Worm (Caenorhabditis elegans) whole organism, L4 larva: ENCODE results near the gene patr-1.

Source experiments
- ama-1 ChIP-seq: fragments of 150-350 bp; optimal IDR thresholded peaks from 2 replicates; lab custom pipeline; 2014; ENCODE audit warnings: inconsistent platforms, mixed read lengths
- nhr-77 ChIP-seq: fragments of 150-350 bp; optimal IDR thresholded peaks from 2 replicates; lab custom pipeline; 2014; ENCODE audit warnings: missing biosample characterization, missing genetic modification characterization

DNA sequence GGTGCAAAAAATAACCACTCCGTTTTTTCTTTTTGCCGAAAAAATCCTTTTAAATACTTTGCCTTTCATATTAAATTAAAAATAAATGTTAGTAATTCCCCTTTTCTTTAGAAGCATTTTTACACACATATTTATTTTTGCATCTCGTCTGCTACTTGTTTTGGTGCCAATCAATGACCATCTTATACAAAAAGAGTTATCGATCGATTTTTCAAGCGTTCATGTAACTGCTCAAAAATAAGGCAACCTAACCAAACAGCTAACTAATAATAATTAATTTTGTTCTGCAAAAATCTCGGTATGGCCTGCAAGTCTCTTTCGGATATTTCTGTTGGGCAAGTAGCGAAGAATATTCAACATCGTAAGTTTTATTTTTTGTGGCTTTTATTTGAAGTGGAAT lies 11.3 kb downstream of the patr-1 start, which contains the start of gene F44E5.2:
- no peak for TF ChIP-seq ama-1 (lab: Kevin White, UChicago)
- no peak for TF ChIP-seq nhr-77
